Fruit fly (Drosophila melanogaster) whole organism, pupa: ENCODE measurements around the gene CG32832.

Experiments
- CG10348 ChIP-seq: fragments of 200-800 bp; sonication (Bioruptor generic); IDR thresholded peaks from 2 replicates; pipeline ENCODE4 v1.3.6; 2022; ENCODE audit warnings: missing biosample characterization, missing genetic modification characterization
- CG12605 ChIP-seq: fragments of 200-800 bp; sonication (Bioruptor generic); IDR thresholded peaks from 2 replicates; pipeline ENCODE4 v1.3.6; 2022; ENCODE audit warnings: missing biosample characterization, missing genetic modification characterization
- CG13204 ChIP-seq: fragments of 200-800 bp; sonication (Bioruptor generic); optimal IDR thresholded peaks from 2 replicates; lab custom pipeline; 2018; ENCODE audit warnings: missing biosample characterization, mild to moderate bottlenecking, missing genetic modification characterization, moderate library complexity
- CG14655 ChIP-seq: fragments of 200-800 bp; sonication (Bioruptor generic); optimal IDR thresholded peaks from 3 replicates; lab custom pipeline; 2017; ENCODE audit warnings: mild to moderate bottlenecking, missing biosample characterization, missing genetic modification reagents, missing genetic modification characterization
- CG15710 ChIP-seq: fragments of 200-800 bp; sonication (Bioruptor generic); optimal IDR thresholded peaks from 2 replicates; lab custom pipeline; 2018; ENCODE audit warnings: missing biosample characterization, mild to moderate bottlenecking, missing genetic modification characterization, moderate library complexity
- CG17806 ChIP-seq: fragments of 200-800 bp; sonication (Bioruptor generic); optimal IDR thresholded peaks from 2 replicates; lab custom pipeline; 2018; ENCODE audit warnings: missing biosample characterization, mild to moderate bottlenecking, missing genetic modification characterization, moderate library complexity
- CG32121 ChIP-seq: fragments of 200-800 bp; sonication (Bioruptor generic); IDR thresholded peaks from 2 replicates; pipeline ENCODE4 v1.3.6; 2022; ENCODE audit warnings: missing biosample characterization, missing genetic modification characterization
- CG34367 ChIP-seq: fragments of 200-800 bp; sonication (Bioruptor generic); optimal IDR thresholded peaks from 2 replicates; lab custom pipeline; 2018; ENCODE audit warnings: missing biosample characterization, mild to moderate bottlenecking, missing genetic modification characterization
- CG4496 ChIP-seq: fragments of 200-800 bp; sonication (Bioruptor generic); IDR thresholded peaks from 3 replicates; pipeline ENCODE4 v1.3.6; 2022; ENCODE audit warnings: missing biosample characterization, missing genetic modification characterization
- CG8159 ChIP-seq: fragments of 200-800 bp; sonication (Bioruptor generic); optimal IDR thresholded peaks from 3 replicates; lab custom pipeline; 2018; ENCODE audit warnings: missing biosample characterization, mild to moderate bottlenecking, missing genetic modification characterization, moderate library complexity
- CG8301 ChIP-seq: fragments of 200-800 bp; sonication (Bioruptor generic); optimal IDR thresholded peaks from 2 replicates; lab custom pipeline; 2018; ENCODE audit warnings: missing biosample characterization, mild to moderate bottlenecking, missing genetic modification characterization
- CG9948 ChIP-seq: fragments of 200-800 bp; sonication (Bioruptor generic); optimal IDR thresholded peaks from 2 replicates; lab custom pipeline; 2018; ENCODE audit warnings: missing biosample characterization, mild to moderate bottlenecking, missing genetic modification characterization, moderate library complexity
- D1 ChIP-seq: fragments of 200-800 bp; sonication (Bioruptor generic); optimal IDR thresholded peaks from 2 replicates; lab custom pipeline; 2018; ENCODE audit warnings: missing biosample characterization, mild to moderate bottlenecking, missing genetic modification characterization, moderate library complexity
- EcR ChIP-seq: fragments of 200-800 bp; sonication (Bioruptor generic); optimal IDR thresholded peaks from 3 replicates; lab custom pipeline; 2019; ENCODE audit warnings: missing biosample characterization, missing genetic modification characterization, mild to moderate bottlenecking, moderate library complexity, missing genetic modification reagents
- Ets98B ChIP-seq: fragments of 200-800 bp; sonication (Bioruptor generic); IDR thresholded peaks from 2 replicates; pipeline ENCODE4 v1.3.6; 2022; ENCODE audit warnings: missing biosample characterization, missing genetic modification characterization
- Pif1A ChIP-seq: fragments of 200-800 bp; sonication (Bioruptor generic); optimal IDR thresholded peaks from 3 replicates; lab custom pipeline; 2016; ENCODE audit warnings: missing biosample characterization, missing genetic modification characterization
- Pif1B ChIP-seq: fragments of 200-800 bp; sonication (Bioruptor generic); optimal IDR thresholded peaks from 3 replicates; lab custom pipeline; 2016; ENCODE audit warnings: missing biosample characterization, missing genetic modification characterization
- Snoo ChIP-seq: fragments of 200-800 bp; sonication (Bioruptor generic); optimal IDR thresholded peaks from 3 replicates; lab custom pipeline; 2017; ENCODE audit warnings: missing biosample characterization, mild to moderate bottlenecking, missing genetic modification characterization, inconsistent platforms
- fd96Ca ChIP-seq: fragments of 200-800 bp; sonication (Bioruptor generic); IDR thresholded peaks from 3 replicates; pipeline ENCODE4 v1.3.6; 2022; ENCODE audit warnings: missing biosample characterization, missing genetic modification characterization
- gl ChIP-seq: fragments of 200-800 bp; sonication (Bioruptor generic); optimal IDR thresholded peaks from 2 replicates; lab custom pipeline; 2018; ENCODE audit warnings: missing biosample characterization, mild to moderate bottlenecking, missing genetic modification characterization
- rn ChIP-seq: fragments of 200-800 bp; sonication (Bioruptor generic); IDR thresholded peaks from 2 replicates; pipeline ENCODE4 v1.3.6; 2022; ENCODE audit warnings: missing biosample characterization, missing genetic modification characterization

Gene CG32832

DNA sequence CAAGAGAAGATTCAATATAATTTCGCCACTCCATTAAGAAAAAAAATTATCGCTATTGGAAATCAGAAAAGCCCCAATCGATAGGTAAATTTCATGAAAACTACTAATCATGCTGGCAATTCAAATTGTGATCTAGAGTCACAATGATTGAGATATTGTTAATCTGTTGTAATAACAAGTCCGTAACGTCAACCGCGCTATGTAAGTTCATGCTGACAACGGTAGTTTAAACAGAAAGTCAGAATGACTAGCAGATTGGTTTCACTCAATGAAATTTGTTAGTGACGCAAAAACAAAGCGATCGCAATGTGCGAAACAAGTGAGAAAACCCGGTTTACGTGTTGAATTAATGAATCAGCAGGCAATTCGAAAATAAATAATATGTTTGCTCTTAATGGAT is 22.0 kb downstream of the CG32832 start:
- TF ChIP-seq CG13204 (GFP tag; lab: Kevin White, UChicago) (no peak), Pif1A (no peak), Snoo (no peak), CG32121 (no peak), fd96Ca (GFP tag; lab: Robert Waterston, UW) (no peak), EcR (GFP tag; lab: Kevin White, UChicago) (no peak), CG34367 (tag; lab: Kevin White, UChicago) (no peak), D1 (tag; lab: Kevin White, UChicago) (no peak), CG10348 (GFP tag; lab: Robert Waterston, UW) (no peak), CG12605 (no peak), CG8159 (no peak), CG14655 (GFP tag; lab: Kevin White, UChicago) (no peak), CG17806 (no peak), Pif1B (GFP tag; lab: Kevin White, UChicago) (no peak), CG4496 (GFP tag; lab: Robert Waterston, UW) (no peak), CG8301 (tag; lab: Kevin White, UChicago) (no peak), Ets98B (no peak), rn (GFP tag; lab: Robert Waterston, UW) (no peak), gl (tag; lab: Kevin White, UChicago) (no peak), CG15710 (tag; lab: Kevin White, UChicago) (no peak)

- no peak for TF ChIP-seq CG34367 (tag; lab: Kevin White, UChicago)
- no peak for TF ChIP-seq CG8301 (tag; lab: Kevin White, UChicago)
- TF ChIP-seq CG9948 (tag; lab: Kevin White, UChicago), result no peak
- no peak for TF ChIP-seq Ets98B
- peak; percentile 55 for TF ChIP-seq D1 (tag; lab: Kevin White, UChicago)
- 0 out of 2 replicates have a peak, but pooled peaks have one; percentile 17 for TF ChIP-seq CG32121
- TF ChIP-seq Pif1A, result no peak
- no peak for TF ChIP-seq CG4496 (GFP tag; lab: Robert Waterston, UW)
Observed at dm6 chr2L:16852318-16852932, 26.7 kb downstream of the CG32832 start, which contains the start of gene CG31810. TSS of gene CG31810 (minus strand) at chr2L:16852368.

DNA sequence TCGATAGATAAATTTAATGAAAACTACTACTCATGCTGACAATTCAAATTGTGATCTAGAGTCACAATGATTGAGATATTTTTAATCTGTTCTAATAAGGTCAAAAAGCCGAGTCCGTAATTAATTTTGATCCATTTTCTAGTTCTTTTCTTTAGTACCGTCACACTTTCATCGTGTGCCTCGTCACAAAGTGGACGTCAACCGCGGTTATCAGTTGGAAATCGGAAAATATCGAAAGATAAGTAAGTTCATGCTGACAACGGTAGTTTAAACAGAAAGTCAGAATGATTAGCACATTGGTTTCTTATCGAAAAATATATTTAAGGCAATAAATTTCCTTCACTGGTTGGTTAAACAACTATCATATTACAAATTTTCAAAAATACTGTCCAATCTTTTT is 28.6 kb downstream of the CG32832 start:
- TF ChIP-seq rn (GFP tag; lab: Robert Waterston, UW), result no peak

DNA sequence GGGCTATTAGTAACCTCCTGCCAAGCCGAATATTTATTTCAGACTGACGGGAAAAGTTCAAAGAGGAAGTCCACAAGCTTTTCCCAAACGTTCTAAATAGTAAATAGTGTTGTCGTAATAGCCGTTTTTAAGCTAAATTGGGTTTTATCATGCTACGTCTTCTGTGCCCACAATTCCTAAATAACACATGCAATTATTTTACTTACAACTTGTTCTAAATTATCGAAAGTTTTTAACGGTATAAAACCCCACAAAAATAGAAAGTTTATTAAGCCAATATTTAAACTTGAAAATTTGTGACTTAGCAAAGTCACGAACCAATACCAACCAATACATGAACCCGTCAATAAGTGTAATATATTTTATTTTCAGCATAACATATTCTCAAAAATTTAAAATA is 30.4 kb downstream of the CG32832 start, which contains the start of gene CG13284:
Gene CG13284, minus strand, starts transcription at position 47 of the 400 bp plus-strand sequence.
- TF ChIP-seq Snoo, result no peak
- TF ChIP-seq CG14655 (GFP tag; lab: Kevin White, UChicago), result no peak
- TF ChIP-seq CG8159, result no peak
- no peak for TF ChIP-seq CG13204 (GFP tag; lab: Kevin White, UChicago)
- no peak for TF ChIP-seq CG15710 (tag; lab: Kevin White, UChicago)
- TF ChIP-seq CG32121, result no peak
- TF ChIP-seq CG34367 (tag; lab: Kevin White, UChicago), result no peak
- TF ChIP-seq EcR (GFP tag; lab: Kevin White, UChicago), result no peak
- TF ChIP-seq CG4496 (GFP tag; lab: Robert Waterston, UW), result no peak
- TF ChIP-seq Ets98B, result no peak
- TF ChIP-seq CG17806, result no peak
- no peak for TF ChIP-seq Pif1B (GFP tag; lab: Kevin White, UChicago)
- no peak for TF ChIP-seq D1 (tag; lab: Kevin White, UChicago)
- no peak for TF ChIP-seq CG8301 (tag; lab: Kevin White, UChicago)
- no peak for TF ChIP-seq fd96Ca (GFP tag; lab: Robert Waterston, UW)
- TF ChIP-seq gl (tag; lab: Kevin White, UChicago), result no peak
- no peak for TF ChIP-seq CG10348 (GFP tag; lab: Robert Waterston, UW)
- TF ChIP-seq, all 21 proteins: peak for 0

DNA sequence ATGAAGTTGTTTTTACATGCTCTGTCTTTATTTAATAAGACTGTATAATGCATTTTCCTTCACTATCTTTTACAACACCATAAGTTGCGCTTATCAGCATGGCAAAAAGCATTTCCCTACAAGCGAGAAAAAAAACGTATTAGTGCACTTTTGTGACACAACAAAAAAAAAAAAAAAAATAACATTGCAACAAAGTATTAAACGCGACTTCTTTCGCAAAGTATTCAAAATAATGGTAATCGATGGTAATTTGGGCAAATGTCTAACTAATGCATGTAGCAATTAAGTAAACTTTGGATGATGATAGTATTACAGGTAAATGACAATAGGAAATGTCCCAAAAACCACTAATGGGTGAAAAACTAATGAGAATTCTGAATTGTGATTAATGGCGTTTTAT is 31.1 kb downstream of the CG32832 start:
- no peak for TF ChIP-seq D1 (tag; lab: Kevin White, UChicago)
- no peak for TF ChIP-seq CG34367 (tag; lab: Kevin White, UChicago)
- no peak for TF ChIP-seq CG14655 (GFP tag; lab: Kevin White, UChicago)
- TF ChIP-seq Ets98B, result no peak
- TF ChIP-seq CG8159, result no peak
- TF ChIP-seq CG32121, result no peak
- no peak for TF ChIP-seq CG10348 (GFP tag; lab: Robert Waterston, UW)
- no peak for TF ChIP-seq EcR (GFP tag; lab: Kevin White, UChicago)
- no peak for TF ChIP-seq CG17806
- no peak for TF ChIP-seq CG15710 (tag; lab: Kevin White, UChicago)
- TF ChIP-seq CG13204 (GFP tag; lab: Kevin White, UChicago), result no peak

DNA sequence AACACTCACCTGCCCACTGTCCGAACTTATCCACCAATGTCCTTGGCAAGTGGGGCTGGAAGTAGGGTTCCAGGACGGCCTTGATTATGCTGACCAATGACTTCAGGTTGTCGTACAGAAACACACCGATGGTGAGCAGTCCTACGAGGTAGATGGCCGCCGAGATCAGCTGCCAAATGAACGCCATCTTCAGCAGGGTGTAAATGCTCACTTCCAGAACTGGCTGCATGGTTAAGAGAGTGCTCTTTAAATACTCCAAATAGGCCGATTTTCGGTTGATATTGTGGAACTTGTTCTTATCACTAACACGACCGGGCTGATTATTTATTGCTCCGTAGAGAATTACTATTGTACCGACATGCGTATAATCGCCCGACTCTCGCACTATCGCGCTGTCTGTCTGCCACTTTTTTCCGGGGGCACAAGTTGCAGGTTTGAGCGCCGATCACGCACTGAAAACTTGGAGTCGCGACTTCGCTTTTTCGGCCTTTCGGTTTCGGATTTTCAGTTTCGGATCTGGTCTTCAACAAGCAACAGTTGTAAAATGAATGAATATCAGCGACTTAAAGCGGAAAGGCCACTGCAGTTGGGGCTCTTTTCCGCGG is 32.2 kb downstream of the CG32832 start:
- TF ChIP-seq EcR (GFP tag; lab: Kevin White, UChicago), result peak; percentile 61
- no peak for TF ChIP-seq CG10348 (GFP tag; lab: Robert Waterston, UW)
